Worm (Caenorhabditis elegans): ENCODE results near the gene K12H6.9.

DNA sequence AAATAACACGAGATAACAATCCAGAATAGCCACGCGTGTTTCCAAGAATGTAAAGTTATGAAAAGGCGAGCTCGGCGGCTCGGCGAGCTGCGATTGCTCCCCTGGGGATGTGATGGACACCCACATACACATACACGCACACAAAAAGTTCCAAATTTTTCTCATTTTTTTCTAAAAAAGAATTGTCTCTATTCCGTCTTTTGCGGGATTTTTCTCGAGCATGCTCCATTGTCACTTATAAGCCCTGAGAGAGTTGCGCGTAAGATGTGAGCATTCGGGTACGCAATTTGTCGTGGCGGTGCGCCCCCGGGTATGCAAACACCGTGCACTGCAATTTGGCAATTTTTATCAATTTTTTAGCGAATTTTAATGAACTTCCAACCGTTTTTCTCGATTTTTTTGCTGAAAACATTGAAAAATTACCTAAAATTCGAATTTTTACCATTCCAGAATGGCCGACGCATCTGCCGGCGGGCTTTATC is 37.1 kb upstream of the K12H6.9 start, which contains the start of the genes F08D12.12 and srpa-72:
- TF ChIP-seq scrt-1 (GFP tag; IDR thresholded peaks at IDR 0.05) = no peak
- no peak for TF ChIP-seq ama-1 (optimal IDR thresholded peaks at IDR 0.05)
- TF ChIP-seq tbx-11 (GFP tag; IDR thresholded peaks at IDR 0.05) = no peak
- no peak for TF ChIP-seq sea-1 (GFP tag; conservative IDR thresholded peaks at IDR 0.05)
